Fruit fly (Drosophila melanogaster): ENCODE data around the gene CG17652.

- TF ChIP-seq Ets98B (GFP tag; IDR thresholded peaks at IDR 0.05) (no peak), CG8301 (tag; optimal IDR thresholded peaks at IDR 0.05) (no peak), fd96Ca (GFP tag; IDR thresholded peaks at IDR 0.05) (no peak), D1 (tag; optimal IDR thresholded peaks at IDR 0.05) (no peak), CG8159 (tag; optimal IDR thresholded peaks at IDR 0.05) (no peak), CG12605 (GFP tag; IDR thresholded peaks at IDR 0.05) (no peak), Snoo (tag; optimal IDR thresholded peaks at IDR 0.05) (no peak), EcR (GFP tag; optimal IDR thresholded peaks at IDR 0.05) (no peak), gl (tag; optimal IDR thresholded peaks at IDR 0.05) (no peak), CG15710 (tag; optimal IDR thresholded peaks at IDR 0.05) (no peak), CG17806 (tag; optimal IDR thresholded peaks at IDR 0.05) (no peak), CG4496 (GFP tag; IDR thresholded peaks at IDR 0.05) (no peak), rn (GFP tag; IDR thresholded peaks at IDR 0.05) (no peak), CG32121 (GFP tag; IDR thresholded peaks at IDR 0.05) (no peak)
Measured at dm6 chr2L:1704746-1705145, 27.4 kb downstream of the CG17652 start, which contains the start of gene cpb.
